Fruit fly (Drosophila melanogaster): ENCODE results near the gene bchs.
A peak's percentile ranks its signal among the peaks of the same experiment; 100 is the strongest.

bchs gene

DNA sequence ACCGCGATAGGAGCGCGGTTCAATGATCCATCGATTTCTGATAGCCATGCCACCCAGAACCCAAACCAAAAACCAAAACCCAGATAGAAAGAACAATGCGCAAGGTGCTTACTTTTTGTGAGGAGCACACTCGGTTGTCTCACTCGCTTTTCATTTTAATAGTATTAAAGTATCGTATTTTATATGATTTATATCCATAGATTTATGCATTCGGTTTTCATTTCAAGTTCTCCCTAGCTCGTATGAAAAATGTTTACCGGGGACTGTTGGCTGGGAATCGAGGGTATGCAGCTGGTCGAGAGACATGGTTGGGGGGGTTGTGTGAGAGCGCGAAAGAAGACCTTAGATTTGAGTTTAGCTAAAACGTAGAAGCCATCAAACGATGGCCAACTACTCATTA lies 65.0 kb downstream of the bchs start (continued):
- TF ChIP-seq CG1603 (tag; optimal IDR thresholded peaks at IDR 0.05) (peak; percentile 62), Xrp1 (GFP tag; IDR thresholded peaks at IDR 0.05) (0 out of 2 replicates have a peak, but pooled peaks have one; percentile 43), CG32767 (GFP tag; IDR thresholded peaks at IDR 0.05) (peak; percentile 40; the same call in 1 of the 2 replicates), CG6175 (GFP tag; IDR thresholded peaks at IDR 0.05) (no peak), fd64A (GFP tag; optimal IDR thresholded peaks at IDR 0.05) (no peak), CrebB (tag; optimal IDR thresholded peaks at IDR 0.05) (no peak), CG6654 (GFP tag; optimal IDR thresholded peaks at IDR 0.05) (no peak), schlank (tag; optimal IDR thresholded peaks at IDR 0.05) (no peak), crc (GFP tag; optimal IDR thresholded peaks at IDR 0.05) (no peak), CG7271 (tag; optimal IDR thresholded peaks at IDR 0.05) (no peak), CkIIα-i1 (GFP tag; IDR thresholded peaks at IDR 0.05) (no peak), CG10147 (GFP tag; optimal IDR thresholded peaks at IDR 0.05) (no peak), H2.0 (GFP tag; IDR thresholded peaks at IDR 0.05) (peak; percentile 12; the same call in 1 of the 2 replicates), Gsc (GFP tag; IDR thresholded peaks at IDR 0.05) (no peak), tio (GFP tag; optimal IDR thresholded peaks at IDR 0.05) (no peak), ara (GFP tag; IDR thresholded peaks at IDR 0.05) (no peak; the same call in 1 of the 2 replicates), CG6689 (GFP tag; IDR thresholded peaks at IDR 0.05) (0 out of 2 replicates have a peak, but pooled peaks have one; percentile 48), hbn (GFP tag; IDR thresholded peaks at IDR 0.05; ENCODE audit: partially characterized antibody) (no peak), CG3407 (GFP tag; optimal IDR thresholded peaks at IDR 0.05) (no peak), bcd (GFP tag; optimal IDR thresholded peaks at IDR 0.05) (peak; percentile 29), Neu2 (GFP tag; optimal IDR thresholded peaks at IDR 0.05; ENCODE audit: borderline replicate concordance) (no peak), sd (tag; optimal IDR thresholded peaks at IDR 0.05) (no peak), trem (tag; optimal IDR thresholded peaks at IDR 0.05) (no peak), rib (GFP tag; IDR thresholded peaks at IDR 0.05) (no peak), Atf-2 (GFP tag; optimal IDR thresholded peaks at IDR 0.05) (no peak), CG1792 (GFP tag; optimal IDR thresholded peaks at IDR 0.05) (no peak), dimm (GFP tag; IDR thresholded peaks at IDR 0.05) (no peak), gce (GFP tag; IDR thresholded peaks at IDR 0.05) (0 out of 3 replicates have a peak, but pooled peaks have one; percentile 12), mam (GFP tag; optimal IDR thresholded peaks at IDR 0.05) (no peak), cad (GFP tag; optimal IDR thresholded peaks at IDR 0.05) (no peak), CG13296 (GFP tag; optimal IDR thresholded peaks at IDR 0.05) (no peak), Hey (tag; optimal IDR thresholded peaks at IDR 0.05) (no peak), sob (GFP tag; IDR thresholded peaks at IDR 0.05) (peak; percentile 67), usp (GFP tag; optimal IDR thresholded peaks at IDR 0.05) (no peak), CG12744 (GFP tag; optimal IDR thresholded peaks at IDR 0.05) (no peak), nerfin-1 (tag; optimal IDR thresholded peaks at IDR 0.05) (no peak), CG1024 (GFP tag; IDR thresholded peaks at IDR 0.05) (0 out of 2 replicates have a peak, but pooled peaks have one; percentile 36), CG7745 (tag; optimal IDR thresholded peaks at IDR 0.05) (no peak), CG18011 (GFP tag; optimal IDR thresholded peaks at IDR 0.05) (no peak), zf30C (GFP tag; optimal IDR thresholded peaks at IDR 0.05) (no peak), al (GFP tag; IDR thresholded peaks at IDR 0.05) (peak; percentile 56; the same call in 1 of the 2 replicates), az2 (GFP tag; optimal IDR thresholded peaks at IDR 0.05) (peak; percentile 16), tap (tag; optimal IDR thresholded peaks at IDR 0.05) (no peak), CG17328 (GFP tag; IDR thresholded peaks at IDR 0.05) (peak; percentile 41; the same call in 1 of the 2 replicates), pnt (GFP tag; optimal IDR thresholded peaks at IDR 0.05) (no peak), p53 (GFP tag; optimal IDR thresholded peaks at IDR 0.05) (no peak), pros (GFP tag; optimal IDR thresholded peaks at IDR 0.05) (no peak), Tbp (GFP tag; optimal IDR thresholded peaks at IDR 0.05) (no peak), Abd-B (GFP tag; optimal IDR thresholded peaks at IDR 0.05) (peak; percentile 27), ash1 (GFP tag; optimal IDR thresholded peaks at IDR 0.05) (no peak), CG6791 (GFP tag; IDR thresholded peaks at IDR 0.05; ENCODE audit: partially characterized antibody) (no peak), CG8924 (tag; optimal IDR thresholded peaks at IDR 0.05) (no peak)
